Worm (Caenorhabditis elegans) whole organism, late embryonic: ENCODE data around the gene F13E9.9.

Experiments used
- C08G9.2 ChIP-seq: sonication (generic microtip); optimal IDR thresholded peaks from 2 replicates; lab custom pipeline; 2016; ENCODE audit warnings: mild to moderate bottlenecking, missing genetic modification characterization, moderate library complexity, missing compliant biosample characterization
- F13H6.1 ChIP-seq: sonication (generic microtip); optimal IDR thresholded peaks from 2 replicates; lab custom pipeline; 2016; ENCODE audit warnings: missing genetic modification characterization, missing compliant biosample characterization
- K02D7.2 ChIP-seq: sonication (generic microtip); optimal IDR thresholded peaks from 2 replicates; lab custom pipeline; 2017; ENCODE audit warnings: mild to moderate bottlenecking, missing genetic modification characterization, missing compliant biosample characterization
- K09A11.1 ChIP-seq: sonication (generic microtip); optimal IDR thresholded peaks from 2 replicates; lab custom pipeline; 2017; ENCODE audit warnings: antibody characterized with exemption, mild to moderate bottlenecking, missing genetic modification characterization, missing compliant biosample characterization; ENCODE audit not compliant: insufficient read depth
- T23F11.4 ChIP-seq: fragments of 200-800 bp; sonication (Bioruptor generic); optimal IDR thresholded peaks from 2 replicates; lab custom pipeline; 2018; ENCODE audit warnings: mild to moderate bottlenecking, missing genetic modification characterization, missing compliant biosample characterization
- Y22D7AL.16 ChIP-seq: sonication (generic microtip); optimal IDR thresholded peaks from 2 replicates; lab custom pipeline; 2016; ENCODE audit warnings: missing genetic modification characterization, missing compliant biosample characterization
- ahr-1 ChIP-seq: sonication (generic microtip); optimal IDR thresholded peaks from 2 replicates; lab custom pipeline; 2016; ENCODE audit warnings: missing genetic modification characterization, missing compliant biosample characterization
- ama-1 ChIP-seq: fragments of 150-350 bp; optimal IDR thresholded peaks from 2 replicates; lab custom pipeline; 2014
- ceh-14 ChIP-seq: sonication (generic microtip); optimal IDR thresholded peaks from 2 replicates; lab custom pipeline; 2016; ENCODE audit warnings: missing genotype, missing genetic modification characterization, missing compliant biosample characterization
- ceh-18 ChIP-seq: sonication (generic microtip); optimal IDR thresholded peaks from 2 replicates; lab custom pipeline; 2016; ENCODE audit warnings: missing genetic modification characterization, missing compliant biosample characterization
- ceh-45 ChIP-seq: fragments of 200-800 bp; sonication (Bioruptor generic); IDR thresholded peaks from 2 replicates; pipeline ENCODE4 v1.3.6; 2022; ENCODE audit warnings: missing genetic modification reagents, missing genetic modification characterization, missing compliant biosample characterization
- ceh-9 ChIP-seq: sonication (generic microtip); optimal IDR thresholded peaks from 2 replicates; lab custom pipeline; 2016; ENCODE audit warnings: mild to moderate bottlenecking, missing genetic modification characterization, inconsistent platforms, missing compliant biosample characterization
- che-1 ChIP-seq: sonication (generic microtip); optimal IDR thresholded peaks from 2 replicates; lab custom pipeline; 2016; ENCODE audit warnings: mild to moderate bottlenecking, missing genetic modification characterization, missing compliant biosample characterization
- dve-1 ChIP-seq: sonication (generic microtip); optimal IDR thresholded peaks from 2 replicates; lab custom pipeline; 2017; ENCODE audit warnings: antibody characterized with exemption, mild to moderate bottlenecking, missing genetic modification characterization, missing compliant biosample characterization
- elt-2 ChIP-seq: sonication (generic microtip); optimal IDR thresholded peaks from 2 replicates; lab custom pipeline; 2016; ENCODE audit warnings: missing genetic modification reagents, missing genetic modification characterization, missing compliant biosample characterization
- ets-4 ChIP-seq: sonication (generic microtip); optimal IDR thresholded peaks from 2 replicates; lab custom pipeline; 2016; ENCODE audit warnings: missing genetic modification characterization, missing compliant biosample characterization
- fkh-6 ChIP-seq: sonication (generic microtip); optimal IDR thresholded peaks from 2 replicates; lab custom pipeline; 2016; ENCODE audit warnings: missing genetic modification characterization, missing compliant biosample characterization
- hlh-15 ChIP-seq: sonication (generic microtip); optimal IDR thresholded peaks from 2 replicates; lab custom pipeline; 2016; ENCODE audit warnings: missing genetic modification characterization, missing compliant biosample characterization
- nfya-1 ChIP-seq: sonication (generic microtip); optimal IDR thresholded peaks from 2 replicates; lab custom pipeline; 2017; ENCODE audit warnings: missing genetic modification characterization, mild to moderate bottlenecking, missing compliant biosample characterization, antibody characterized with exemption, moderate library complexity
- nhr-11 ChIP-seq: fragments of 150-350 bp; optimal IDR thresholded peaks from 2 replicates; lab custom pipeline; 2014; ENCODE audit warnings: missing biosample characterization, missing genetic modification characterization
- nhr-232 ChIP-seq: sonication (generic microtip); optimal IDR thresholded peaks from 2 replicates; lab custom pipeline; 2016; ENCODE audit warnings: missing genetic modification characterization, missing compliant biosample characterization
- npax-4 ChIP-seq: sonication (generic microtip); optimal IDR thresholded peaks from 2 replicates; lab custom pipeline; 2016; ENCODE audit warnings: missing genetic modification characterization, missing compliant biosample characterization
- pag-3 ChIP-seq: sonication (generic microtip); optimal IDR thresholded peaks from 2 replicates; lab custom pipeline; 2016; ENCODE audit warnings: missing compliant biosample characterization, missing genetic modification characterization, borderline replicate concordance
- pat-9 ChIP-seq: fragments of 200-800 bp; sonication (Bioruptor generic); optimal IDR thresholded peaks from 2 replicates; lab custom pipeline; 2018; ENCODE audit warnings: mild to moderate bottlenecking, missing genetic modification characterization, moderate library complexity, missing compliant biosample characterization
- pax-1 ChIP-seq: fragments of 150-350 bp; optimal IDR thresholded peaks from 2 replicates; lab custom pipeline; 2014; ENCODE audit warnings: missing biosample characterization, missing genetic modification characterization
- sdc-2 ChIP-seq: sonication (generic microtip); optimal IDR thresholded peaks from 2 replicates; lab custom pipeline; 2016; ENCODE audit warnings: missing genotype, missing genetic modification characterization, missing compliant biosample characterization
- unc-3 ChIP-seq, 2 experiments: fragments of 200-800 bp in 1 of 2; sonication (Bioruptor generic) in 1 of 2; sonication (generic microtip) in 1 of 2; conservative IDR thresholded peaks in 1 of 2; optimal IDR thresholded peaks in 1 of 2; 2 replicates each; pipeline versions ENCODE4 v1.3.6 to Lab custom; 2016 to 2022; ENCODE audit warnings: missing compliant biosample characterization in 2 of 2, missing genetic modification characterization in 2 of 2, missing genetic modification reagents in 1 of 2
- zip-5 ChIP-seq: sonication (generic microtip); optimal IDR thresholded peaks from 2 replicates; lab custom pipeline; 2016; ENCODE audit warnings: missing genetic modification characterization, missing compliant biosample characterization

The F13E9.9 gene

DNA sequence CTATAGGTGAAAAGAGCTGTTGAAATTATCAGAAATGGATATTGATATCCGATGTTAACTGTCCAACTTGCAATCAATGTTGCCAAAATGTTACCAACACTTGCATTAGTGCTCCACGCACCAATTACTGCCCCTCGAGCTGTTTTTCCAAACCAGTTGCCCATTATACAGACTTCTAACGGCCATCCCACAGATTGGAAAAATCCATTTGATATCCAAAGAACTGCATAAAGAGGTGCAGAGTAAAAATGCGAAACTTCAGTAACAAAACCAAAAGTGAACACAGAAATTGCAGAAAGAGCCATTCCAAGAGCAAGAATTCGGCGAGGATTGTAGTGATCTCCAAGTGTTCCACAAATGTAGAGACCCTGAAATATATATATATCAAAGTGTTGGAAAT lies 44.9 kb downstream of the F13E9.9 start:
- TF ChIP-seq ahr-1 (tag; lab: Kevin White, UChicago), result no peak

DNA sequence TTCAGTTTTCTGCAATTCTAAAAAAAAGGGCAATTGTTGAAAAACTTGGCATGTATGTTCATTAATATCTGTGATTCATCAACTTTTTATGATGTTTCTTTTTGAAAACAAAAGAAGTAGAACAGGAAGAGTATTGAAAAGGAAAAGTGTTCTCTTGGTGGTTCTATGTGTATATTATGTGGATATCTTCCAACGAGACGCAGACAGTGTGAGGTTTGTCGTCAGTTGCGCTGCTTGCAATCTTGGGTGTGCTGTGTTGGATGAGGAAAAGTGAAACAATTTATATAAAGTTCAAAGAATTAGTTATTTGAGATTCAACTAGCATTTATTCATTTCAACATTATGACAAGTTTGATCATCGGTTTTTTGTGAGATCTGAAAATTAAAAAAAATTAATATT lies 46.6 kb downstream of the F13E9.9 start:
- TF ChIP-seq hlh-15 (tag; lab: Kevin White, UChicago), result no peak
- no peak for TF ChIP-seq che-1
- TF ChIP-seq ceh-9 (tag; lab: Kevin White, UChicago), result no peak
- TF ChIP-seq dve-1 (tag; lab: Kevin White, UChicago), result no peak
- TF ChIP-seq Y22D7AL.16 (tag; lab: Kevin White, UChicago), result no peak
- TF ChIP-seq pax-1 (tag; lab: Kevin White, UChicago), result no peak
- no peak for TF ChIP-seq ets-4
- TF ChIP-seq K09A11.1 (tag; lab: Kevin White, UChicago), result no peak
- no peak for TF ChIP-seq nhr-232 (tag; lab: Kevin White, UChicago)
- TF ChIP-seq ceh-45 (GFP tag; lab: Robert Waterston, UW), result no peak
- TF ChIP-seq npax-4 (tag; lab: Kevin White, UChicago), result no peak
- TF ChIP-seq ama-1 (lab: Kevin White, UChicago), result no peak
- TF ChIP-seq pat-9 (tag; lab: Kevin White, UChicago), result no peak
- TF ChIP-seq sdc-2 (tag; lab: Kevin White, UChicago), result no peak
- TF ChIP-seq unc-3 (GFP tag; conservative IDR thresholded peaks at IDR 0.05; lab: Robert Waterston, UW), result no peak
- TF ChIP-seq unc-3 (tag; optimal IDR thresholded peaks at IDR 0.05; lab: Kevin White, UChicago), result no peak

- TF ChIP-seq npax-4 (tag; lab: Kevin White, UChicago) (no peak), F13H6.1 (tag; lab: Kevin White, UChicago) (no peak), pag-3 (tag; lab: Kevin White, UChicago) (no peak), unc-3 (GFP tag; conservative IDR thresholded peaks at IDR 0.05; lab: Robert Waterston, UW) (no peak), unc-3 (tag; optimal IDR thresholded peaks at IDR 0.05; lab: Kevin White, UChicago) (no peak), ceh-18 (tag; lab: Kevin White, UChicago) (no peak), K02D7.2 (no peak), elt-2 (tag; lab: Kevin White, UChicago) (no peak)
- TF ChIP-seq, all 69 proteins: peak for 0
Measured at ce11 chrIV:10851833-10852232, 47.2 kb downstream of the F13E9.9 start, which contains the start of gene T11G6.4. T11G6.4 (minus strand) TSS chrIV:10851933.

ce11 chrIV:10851136-10851535 lies 47.9 kb downstream of the F13E9.9 start:
- TF ChIP-seq C08G9.2, result no peak
- no peak for TF ChIP-seq nfya-1 (tag; lab: Kevin White, UChicago)
- TF ChIP-seq hlh-15 (tag; lab: Kevin White, UChicago), result no peak
- no peak for TF ChIP-seq zip-5 (tag; lab: Kevin White, UChicago)
- no peak for TF ChIP-seq ceh-14 (tag; lab: Kevin White, UChicago)
- TF ChIP-seq K02D7.2, result no peak
- TF ChIP-seq fkh-6 (tag; lab: Kevin White, UChicago), result no peak
- TF ChIP-seq npax-4 (tag; lab: Kevin White, UChicago), result no peak
- TF ChIP-seq T23F11.4 (GFP tag; lab: Kevin White, UChicago), result no peak
- TF ChIP-seq nhr-11 (tag; lab: Kevin White, UChicago), result no peak
